Worm (Caenorhabditis elegans) whole organism, L3 larva: ENCODE results near the gene C25E10.4.

Experiments used
- R02D3.7 ChIP-seq: fragments of 150-350 bp; optimal IDR thresholded peaks from 2 replicates; lab custom pipeline; 2014; ENCODE audit warnings: missing biosample characterization, missing genetic modification characterization
- aly-2 ChIP-seq: fragments of 150-350 bp; optimal IDR thresholded peaks from 2 replicates; lab custom pipeline; 2014; ENCODE audit warnings: missing biosample characterization, missing genetic modification characterization
- ceh-28 ChIP-seq: fragments of 150-350 bp; optimal IDR thresholded peaks from 2 replicates; lab custom pipeline; 2014; ENCODE audit warnings: missing biosample characterization, missing genetic modification reagents, missing genetic modification characterization
- ceh-82 ChIP-seq: fragments of 150-350 bp; optimal IDR thresholded peaks from 2 replicates; lab custom pipeline; 2014; ENCODE audit warnings: missing biosample characterization, missing genetic modification characterization
- ceh-9 ChIP-seq: sonication (generic microtip); optimal IDR thresholded peaks from 2 replicates; lab custom pipeline; 2018; ENCODE audit warnings: missing biosample characterization, missing genetic modification characterization
- daf-12 ChIP-seq: fragments of 150-350 bp; optimal IDR thresholded peaks from 2 replicates; lab custom pipeline; 2014; ENCODE audit warnings: missing biosample characterization, missing genetic modification reagents, missing genetic modification characterization
- egl-27 ChIP-seq: sonication (generic microtip); optimal IDR thresholded peaks from 4 replicates; lab custom pipeline; 2017; ENCODE audit warnings: missing biosample characterization, missing genetic modification reagents, missing genetic modification characterization
- egl-5 ChIP-seq: fragments of 150-350 bp; optimal IDR thresholded peaks from 2 replicates; lab custom pipeline; 2017; ENCODE audit warnings: missing biosample characterization, missing genetic modification reagents, missing genetic modification characterization, inconsistent platforms
- elt-1 ChIP-seq: fragments of 150-350 bp; optimal IDR thresholded peaks from 2 replicates; lab custom pipeline; 2014; ENCODE audit warnings: missing biosample characterization, missing genetic modification characterization
- elt-2 ChIP-seq: sonication (generic microtip); optimal IDR thresholded peaks from 2 replicates; lab custom pipeline; 2016; ENCODE audit warnings: missing genetic modification reagents, mild to moderate bottlenecking, missing genetic modification characterization, missing compliant biosample characterization
- elt-3 ChIP-seq, 3 experiments: fragments of 150-350 bp in 1 of 3; sonication (generic microtip) in 2 of 3; optimal IDR thresholded peaks; 2 replicates in 2 of 3; 4 replicates in 1 of 3; lab custom pipeline; 2014 to 2017; ENCODE audit warnings: missing biosample characterization in 3 of 3, missing genetic modification characterization in 3 of 3
- eor-1 ChIP-seq, 2 experiments: fragments of 150-350 bp; optimal IDR thresholded peaks; 2 replicates each; lab custom pipeline; 2014 to 2018; ENCODE audit warnings: missing biosample characterization in 2 of 2, missing genetic modification characterization in 2 of 2
- fkh-10 ChIP-seq: sonication (generic microtip); optimal IDR thresholded peaks from 2 replicates; lab custom pipeline; 2017; ENCODE audit warnings: missing biosample characterization, missing genetic modification reagents, missing genetic modification characterization
- fkh-2 ChIP-seq: fragments of 150-350 bp; optimal IDR thresholded peaks from 2 replicates; lab custom pipeline; 2014; ENCODE audit warnings: missing biosample characterization, missing genetic modification reagents, missing genetic modification characterization
- fos-1 ChIP-seq: fragments of 150-350 bp; optimal IDR thresholded peaks from 2 replicates; lab custom pipeline; 2014; ENCODE audit warnings: missing biosample characterization, missing genetic modification characterization
- hmg-11 ChIP-seq: sonication (generic microtip); optimal IDR thresholded peaks from 2 replicates; lab custom pipeline; 2016; ENCODE audit warnings: missing genetic modification characterization, missing compliant biosample characterization
- lsy-12 ChIP-seq: sonication (generic microtip); optimal IDR thresholded peaks from 2 replicates; lab custom pipeline; 2016; ENCODE audit warnings: mild to moderate bottlenecking, missing genetic modification characterization, missing compliant biosample characterization
- nhr-11 ChIP-seq: fragments of 150-350 bp; optimal IDR thresholded peaks from 2 replicates; lab custom pipeline; 2014; ENCODE audit warnings: missing biosample characterization, missing genetic modification characterization
- nhr-12 ChIP-seq: fragments of 150-350 bp; optimal IDR thresholded peaks from 2 replicates; lab custom pipeline; 2014; ENCODE audit warnings: missing biosample characterization, missing genetic modification characterization
- nhr-23 ChIP-seq: fragments of 150-350 bp; optimal IDR thresholded peaks from 2 replicates; lab custom pipeline; 2014; ENCODE audit warnings: missing biosample characterization, missing genetic modification reagents, missing genetic modification characterization
- nhr-25 ChIP-seq: sonication (generic microtip); optimal IDR thresholded peaks from 2 replicates; lab custom pipeline; 2017; ENCODE audit warnings: missing biosample characterization, missing genetic modification characterization
- nhr-43 ChIP-seq: sonication (generic microtip); optimal IDR thresholded peaks from 2 replicates; lab custom pipeline; 2016; ENCODE audit warnings: mild to moderate bottlenecking, missing genetic modification characterization, missing compliant biosample characterization; ENCODE audit not compliant: poor library complexity, severe bottlenecking
- nhr-67 ChIP-seq: fragments of 150-350 bp; optimal IDR thresholded peaks from 2 replicates; lab custom pipeline; 2014; ENCODE audit warnings: missing biosample characterization, missing genetic modification characterization
- nhr-77 ChIP-seq: fragments of 150-350 bp; optimal IDR thresholded peaks from 2 replicates; lab custom pipeline; 2014; ENCODE audit warnings: missing biosample characterization, missing genetic modification characterization
- pha-4 ChIP-seq: fragments of 150-350 bp; optimal IDR thresholded peaks from 2 replicates; lab custom pipeline; 2014; ENCODE audit warnings: missing biosample characterization, missing genetic modification reagents, missing genetic modification characterization
- pqm-1 ChIP-seq: fragments of 150-350 bp; optimal IDR thresholded peaks from 2 replicates; lab custom pipeline; 2017; ENCODE audit warnings: missing biosample characterization, missing genetic modification characterization, inconsistent platforms
- sea-2 ChIP-seq: fragments of 150-350 bp; sonication (generic microtip); optimal IDR thresholded peaks from 4 replicates; lab custom pipeline; 2014; ENCODE audit warnings: missing biosample characterization, missing genetic modification reagents, missing genetic modification characterization
- skn-1 ChIP-seq: fragments of 150-350 bp; optimal IDR thresholded peaks from 2 replicates; lab custom pipeline; 2014; ENCODE audit warnings: missing biosample characterization, missing genetic modification characterization
- snpc-4 ChIP-seq: fragments of 150-350 bp; optimal IDR thresholded peaks from 2 replicates; lab custom pipeline; 2014; ENCODE audit warnings: missing biosample characterization, missing genetic modification characterization
- tbx-2 ChIP-seq: sonication (generic microtip); optimal IDR thresholded peaks from 2 replicates; lab custom pipeline; 2016; ENCODE audit warnings: mild to moderate bottlenecking, missing genetic modification characterization, missing compliant biosample characterization
- unc-39 ChIP-seq: sonication (generic microtip); optimal IDR thresholded peaks from 4 replicates; lab custom pipeline; 2017; ENCODE audit warnings: missing biosample characterization, missing genetic modification characterization
- ztf-4 ChIP-seq: fragments of 150-350 bp; optimal IDR thresholded peaks from 2 replicates; lab custom pipeline; 2014; ENCODE audit warnings: missing biosample characterization, missing genetic modification characterization

C25E10.4 gene

DNA sequence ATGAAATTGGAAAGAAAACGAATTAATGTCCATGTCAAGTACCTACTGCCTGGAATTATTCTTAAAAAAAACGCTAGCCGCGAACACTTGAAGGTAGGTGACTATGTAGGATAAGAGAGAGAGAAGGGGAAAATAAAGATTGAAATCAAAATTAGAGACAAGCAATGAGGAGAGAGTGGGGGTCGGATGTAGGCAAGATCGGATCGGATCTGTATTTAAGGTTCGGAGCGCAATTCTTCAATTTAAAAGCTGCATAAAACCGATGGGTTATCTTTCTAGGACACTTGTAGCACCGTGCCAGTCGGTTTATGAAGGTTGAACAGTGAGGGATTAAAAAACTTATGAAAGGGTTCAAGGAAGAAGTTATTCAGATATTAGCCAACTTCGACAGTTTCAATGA, 29.8 kb downstream of the C25E10.4 start:
- TF ChIP-seq aly-2 (no peak), nhr-23 (tag; lab: Kevin White, UChicago) (peak; percentile 32), sea-2 (no peak), ztf-4 (no peak), fkh-10 (GFP tag; lab: Kevin White, UChicago) (no peak), nhr-25 (tag; lab: Kevin White, UChicago) (no peak)

DNA sequence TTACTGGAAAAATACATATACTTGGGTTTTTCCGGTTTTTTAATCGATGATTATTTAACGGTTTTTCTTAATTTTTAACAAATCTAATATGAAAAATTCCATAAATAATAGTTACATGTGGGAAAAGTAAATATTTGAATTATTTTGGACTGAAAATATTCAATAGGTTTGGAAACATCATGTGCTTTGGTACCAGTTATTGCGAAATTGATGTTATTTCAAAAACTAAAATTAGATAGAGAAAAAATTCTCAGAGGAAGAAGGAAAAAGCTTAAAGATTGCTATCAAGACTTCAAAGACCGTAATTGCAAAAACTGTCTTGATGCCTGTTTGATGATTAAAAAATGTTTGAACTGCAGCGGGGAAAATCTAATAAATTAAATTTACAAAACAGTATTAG, 31.6 kb downstream of the C25E10.4 start:
- TF ChIP-seq pqm-1 (tag; lab: Kevin White, UChicago), result no peak

DNA sequence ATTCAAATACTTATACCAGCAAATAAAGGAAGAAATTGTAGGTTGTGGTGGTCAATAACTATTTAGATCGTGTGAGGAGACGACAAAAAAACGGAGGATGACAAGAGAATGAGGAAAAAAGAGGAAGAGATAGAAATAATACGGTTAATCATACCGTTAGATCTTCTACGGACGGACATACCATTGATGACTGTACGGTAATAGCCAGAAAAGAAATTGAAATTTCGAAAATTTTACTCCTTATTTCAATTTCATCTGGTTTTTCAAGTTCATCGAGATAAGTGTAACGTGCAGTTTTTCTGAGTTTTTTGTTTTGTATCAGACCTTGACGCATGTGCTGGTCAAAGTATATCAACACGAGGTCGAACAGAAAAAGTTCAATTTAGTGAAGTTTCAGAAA, 32.5 kb downstream of the C25E10.4 start:
- TF ChIP-seq R02D3.7 (tag; lab: Kevin White, UChicago), result no peak
- no peak for TF ChIP-seq snpc-4 (tag; lab: Kevin White, UChicago)
- no peak for TF ChIP-seq eor-1 (tag; optimal IDR thresholded peaks at IDR 0.05; lab: Kevin White, UChicago)
- no peak for TF ChIP-seq nhr-77 (tag; lab: Kevin White, UChicago)
- TF ChIP-seq hmg-11 (tag; lab: Kevin White, UChicago), result no peak
- TF ChIP-seq elt-1 (tag; lab: Kevin White, UChicago), result peak; percentile 87
- no peak for TF ChIP-seq nhr-12 (tag; lab: Kevin White, UChicago)

DNA sequence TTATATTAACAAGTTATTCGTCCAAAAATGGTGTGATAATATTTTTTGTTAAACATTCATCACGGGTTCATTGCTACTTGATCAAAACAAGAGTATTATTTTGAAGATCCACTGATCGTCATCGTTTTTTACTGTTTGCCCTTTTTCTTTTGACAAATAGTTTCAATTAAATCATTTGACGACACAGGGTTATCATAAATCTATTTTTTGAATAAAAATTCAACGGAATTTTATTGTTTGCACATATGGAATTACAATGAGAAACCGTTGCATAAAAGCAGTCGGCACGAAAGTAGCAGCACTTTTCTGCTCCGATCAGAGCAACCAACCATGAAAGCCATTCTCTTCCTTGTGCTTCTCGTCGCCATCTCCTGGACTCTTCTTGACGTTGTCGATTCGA, 34.3 kb downstream of the C25E10.4 start, which contains the start of gene fip-2:
Gene fip-2 (plus strand): TSS at position 301 of the 400 bp plus-strand sequence.
- TF ChIP-seq ceh-28 (tag; lab: Kevin White, UChicago), result no peak
- TF ChIP-seq ceh-82 (tag; lab: Kevin White, UChicago), result no peak
- TF ChIP-seq nhr-67, result no peak
- no peak for TF ChIP-seq unc-39
- TF ChIP-seq fos-1 (tag; lab: Kevin White, UChicago), result no peak
- TF ChIP-seq nhr-43 (tag; lab: Kevin White, UChicago), result no peak
- no peak for TF ChIP-seq egl-5 (tag; lab: Kevin White, UChicago)
- TF ChIP-seq fkh-10 (GFP tag; lab: Kevin White, UChicago), result no peak
- TF ChIP-seq, all 47 proteins: peak for 0

DNA sequence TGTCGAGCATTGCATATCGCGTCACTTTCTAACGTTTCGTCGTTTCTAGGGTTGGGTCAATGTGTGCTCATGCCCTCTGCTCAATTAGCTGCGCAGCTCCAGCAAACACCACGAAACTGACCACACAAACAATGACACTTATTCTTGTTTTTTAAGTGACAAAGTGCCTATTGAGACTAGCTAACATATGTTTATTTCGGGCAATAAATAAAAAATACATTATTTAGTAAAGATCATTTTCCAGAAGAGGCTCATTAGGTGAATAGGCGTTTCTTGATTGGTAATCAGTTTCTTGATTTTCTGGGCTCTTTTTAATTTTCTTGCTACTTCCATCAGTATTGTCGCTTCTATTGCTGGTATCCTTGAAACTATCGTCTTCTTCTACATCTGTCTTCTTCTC, 36.3 kb downstream of the C25E10.4 start, which contains the start of gene T27E4.5:
Gene T27E4.5 (minus strand): TSS at position 101 of the 400 bp plus-strand sequence.
- TF ChIP-seq egl-5 (tag; lab: Kevin White, UChicago), result no peak
- TF ChIP-seq lsy-12 (tag; lab: Kevin White, UChicago), result no peak
- TF ChIP-seq fkh-2 (tag; lab: Kevin White, UChicago), result no peak
- no peak for TF ChIP-seq fos-1 (tag; lab: Kevin White, UChicago)
- TF ChIP-seq sea-2, result no peak
- TF ChIP-seq nhr-11 (tag; lab: Kevin White, UChicago), result no peak
- no peak for TF ChIP-seq daf-12
- no peak for TF ChIP-seq ztf-4
- no peak for TF ChIP-seq elt-3 (tag; optimal IDR thresholded peaks at IDR 0.05; lab: Kevin White, UChicago)
- no peak for TF ChIP-seq nhr-77 (tag; lab: Kevin White, UChicago)
- no peak for TF ChIP-seq elt-1 (tag; lab: Kevin White, UChicago)
- no peak for TF ChIP-seq fkh-10 (GFP tag; lab: Kevin White, UChicago)
- TF ChIP-seq skn-1 (tag; lab: Kevin White, UChicago), result no peak
- TF ChIP-seq egl-27 (tag; lab: Kevin White, UChicago), result no peak

DNA sequence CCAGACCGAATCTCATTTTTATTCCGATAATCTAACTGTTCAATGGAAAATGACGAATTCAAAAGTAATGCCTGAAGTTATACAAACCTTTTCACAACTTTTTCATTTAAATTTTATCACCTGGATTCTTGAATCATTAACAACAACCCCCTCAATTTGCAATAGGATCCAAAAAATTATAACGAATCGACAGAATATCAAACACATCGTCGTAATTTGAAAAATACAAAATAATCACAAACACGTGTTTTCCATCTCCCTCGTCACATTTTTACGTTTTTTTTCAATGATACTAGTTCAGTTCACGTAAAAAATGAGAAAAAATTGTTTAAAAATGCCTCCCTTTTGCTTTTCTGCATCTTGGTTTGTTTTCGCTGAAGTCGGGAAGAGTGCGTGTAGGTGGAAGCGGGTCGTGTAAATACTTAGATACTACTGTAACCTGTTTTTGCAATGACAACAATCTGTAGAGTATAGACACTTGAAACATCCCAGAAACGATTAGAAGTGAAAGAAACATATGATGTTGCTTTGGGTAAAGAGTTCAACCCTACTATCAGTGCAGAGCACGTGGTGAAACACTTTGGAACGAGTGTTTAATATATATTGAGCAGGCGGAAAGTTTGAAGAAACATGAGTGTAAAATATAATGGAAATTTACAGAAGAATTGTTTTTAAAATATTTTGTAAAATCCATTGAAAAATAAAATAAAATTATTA, 40.1 kb downstream of the C25E10.4 start, which contains the start of gene oac-50:
Gene oac-50 (minus strand): TSS at position 219 of the 717 bp plus-strand sequence.
- TF ChIP-seq elt-2 (tag; lab: Kevin White, UChicago) (peak; percentile 55), tbx-2 (tag; lab: Kevin White, UChicago) (no peak), nhr-23 (tag; lab: Kevin White, UChicago) (no peak), nhr-67 (no peak), eor-1 (tag; optimal IDR thresholded peaks at IDR 0.05; lab: Kevin White, UChicago) (no peak), pha-4 (tag; lab: Kevin White, UChicago) (peak; percentile 82), ceh-9 (tag; lab: Kevin White, UChicago) (no peak), pqm-1 (tag; lab: Kevin White, UChicago) (peak; percentile 79)
